Fruit fly (Drosophila melanogaster) whole organism, embryonic: ENCODE measurements around the gene Atg14.

Source experiments
- Aef1 ChIP-seq: fragments of 200-800 bp; sonication (Bioruptor generic); IDR thresholded peaks from 3 replicates; pipeline ENCODE4 v1.3.6; 2022; ENCODE audit warnings: missing biosample characterization, missing genetic modification characterization
- B-H2 ChIP-seq: fragments of 200-800 bp; sonication (Bioruptor generic); optimal IDR thresholded peaks from 2 replicates; lab custom pipeline; 2018; ENCODE audit warnings: missing biosample characterization, mild to moderate bottlenecking, missing genetic modification characterization
- CG10543 ChIP-seq: fragments of 200-800 bp; sonication (Bioruptor generic); optimal IDR thresholded peaks from 3 replicates; lab custom pipeline; 2017; ENCODE audit warnings: missing biosample characterization, mild to moderate bottlenecking, missing genetic modification characterization, moderate library complexity
- CG11456 ChIP-seq: fragments of 200-800 bp; sonication (Bioruptor generic); IDR thresholded peaks from 3 replicates; pipeline ENCODE4 v1.3.6; 2022; ENCODE audit warnings: missing biosample characterization, missing genetic modification characterization
- CG12299 ChIP-seq: fragments of 200-800 bp; sonication (Bioruptor generic); optimal IDR thresholded peaks from 2 replicates; lab custom pipeline; 2018; ENCODE audit warnings: missing biosample characterization, mild to moderate bottlenecking, missing genetic modification characterization
- CG13894 ChIP-seq: fragments of 200-800 bp; sonication (Bioruptor generic); optimal IDR thresholded peaks from 3 replicates; lab custom pipeline; 2018; ENCODE audit warnings: missing biosample characterization, mild to moderate bottlenecking, missing genetic modification characterization, moderate library complexity
- CG15479 ChIP-seq: fragments of 200-800 bp; sonication (Bioruptor generic); optimal IDR thresholded peaks from 3 replicates; lab custom pipeline; 2019; ENCODE audit warnings: missing biosample characterization, mild to moderate bottlenecking, missing genetic modification characterization, moderate library complexity
- CG16815 ChIP-seq: fragments of 200-800 bp; sonication (Bioruptor generic); optimal IDR thresholded peaks from 3 replicates; lab custom pipeline; 2017; ENCODE audit warnings: missing biosample characterization, mild to moderate bottlenecking, missing genetic modification characterization
- CG3281 ChIP-seq: fragments of 200-800 bp; sonication (Bioruptor generic); optimal IDR thresholded peaks from 3 replicates; lab custom pipeline; 2017; ENCODE audit warnings: missing biosample characterization, mild to moderate bottlenecking, missing genetic modification characterization
- CG6654 ChIP-seq: fragments of 200-800 bp; sonication (Bioruptor generic); optimal IDR thresholded peaks from 2 replicates; lab custom pipeline; 2017; ENCODE audit warnings: missing biosample characterization, mild to moderate bottlenecking, missing genetic modification characterization
- CG6765 ChIP-seq: fragments of 200-800 bp; sonication (Bioruptor generic); optimal IDR thresholded peaks from 3 replicates; lab custom pipeline; 2017; ENCODE audit warnings: missing biosample characterization, mild to moderate bottlenecking, missing genetic modification characterization
- CG6854 ChIP-seq: fragments of 200-800 bp; sonication (Bioruptor generic); optimal IDR thresholded peaks from 3 replicates; lab custom pipeline; 2017; ENCODE audit warnings: missing biosample characterization, mild to moderate bottlenecking, missing genetic modification characterization
- CG8359 ChIP-seq: fragments of 200-800 bp; sonication (Bioruptor generic); optimal IDR thresholded peaks from 2 replicates; lab custom pipeline; 2017; ENCODE audit warnings: missing biosample characterization, mild to moderate bottlenecking, missing genetic modification characterization, borderline replicate concordance
- CG8388 ChIP-seq: fragments of 200-800 bp; sonication (Bioruptor generic); optimal IDR thresholded peaks from 2 replicates; lab custom pipeline; 2019; ENCODE audit warnings: missing biosample characterization, mild to moderate bottlenecking, missing genetic modification characterization, moderate library complexity
- CHES-1-like ChIP-seq: fragments of 200-800 bp; sonication (Bioruptor generic); optimal IDR thresholded peaks from 2 replicates; lab custom pipeline; 2016; ENCODE audit warnings: missing biosample characterization, missing genetic modification characterization
- D ChIP-seq, 2 experiments: fragments of 200-800 bp in 1 of 2; fragments of >200 bp in 1 of 2; sonication (Bioruptor generic) in 1 of 2; optimal IDR thresholded peaks; 2 replicates in 1 of 2; 3 replicates in 1 of 2; lab custom pipeline; 2017; ENCODE audit warnings: mild to moderate bottlenecking in 1 of 2, missing biosample characterization in 1 of 2, missing genetic modification characterization in 1 of 2, missing genetic modification reagents in 1 of 2
- Dll ChIP-seq: fragments of 200-800 bp; sonication (Bioruptor generic); IDR thresholded peaks from 4 replicates; pipeline ENCODE4 v1.3.6; 2022; ENCODE audit warnings: missing biosample characterization, missing genetic modification characterization; ENCODE audit not compliant: partially characterized antibody
- Eip74EF ChIP-seq, 2 experiments: fragments of 200-800 bp in 1 of 2; fragments of >200 bp in 1 of 2; sonication (Bioruptor generic) in 1 of 2; optimal IDR thresholded peaks; 2 replicates each; lab custom pipeline; 2017 to 2019; ENCODE audit warnings: missing biosample characterization in 2 of 2, missing genetic modification characterization in 2 of 2, mild to moderate bottlenecking in 1 of 2, moderate library complexity in 1 of 2
- Ets65A ChIP-seq: fragments of 200-800 bp; sonication (Bioruptor generic); peaks from one replicate; lab custom pipeline; 2016; ENCODE audit warnings: missing biosample characterization, missing genetic modification characterization
- Fer2 ChIP-seq: fragments of 200-800 bp; sonication (Bioruptor generic); optimal IDR thresholded peaks from 2 replicates; lab custom pipeline; 2018; ENCODE audit warnings: missing biosample characterization, mild to moderate bottlenecking, missing genetic modification characterization, moderate library complexity
- H15 ChIP-seq: fragments of 200-800 bp; sonication (Bioruptor generic); IDR thresholded peaks from 3 replicates; pipeline ENCODE4 v1.3.6; 2022; ENCODE audit warnings: missing biosample characterization, missing genetic modification characterization
- Kr ChIP-seq: fragments of 200-800 bp; sonication (Bioruptor generic); optimal IDR thresholded peaks from 2 replicates; lab custom pipeline; 2017; ENCODE audit warnings: missing biosample characterization, mild to moderate bottlenecking, missing genetic modification characterization
- MBD-R2 ChIP-seq: fragments of 200-800 bp; sonication (Bioruptor generic); IDR thresholded peaks from 2 replicates; pipeline ENCODE4 v1.3.6; 2022; ENCODE audit warnings: missing biosample characterization, missing genetic modification characterization
- MTF-1 ChIP-seq: fragments of 200-800 bp; sonication (Bioruptor generic); optimal IDR thresholded peaks from 2 replicates; lab custom pipeline; 2018; ENCODE audit warnings: missing biosample characterization, mild to moderate bottlenecking, missing genetic modification characterization, borderline replicate concordance
- Mes4 ChIP-seq: fragments of 200-800 bp; sonication (Bioruptor generic); optimal IDR thresholded peaks from 2 replicates; lab custom pipeline; 2016; ENCODE audit warnings: missing biosample characterization, missing genetic modification characterization
- Mrtf ChIP-seq: fragments of 200-800 bp; sonication (Bioruptor generic); IDR thresholded peaks from 3 replicates; pipeline ENCODE4 v1.3.6; 2022; ENCODE audit warnings: missing biosample characterization, missing genetic modification characterization
- NC2α ChIP-seq: fragments of 200-800 bp; sonication (Bioruptor generic); optimal IDR thresholded peaks from 2 replicates; lab custom pipeline; 2016; ENCODE audit warnings: missing biosample characterization, missing genetic modification characterization
- Rfx ChIP-seq: fragments of 200-800 bp; sonication (Bioruptor generic); IDR thresholded peaks from 2 replicates; pipeline ENCODE4 v1.3.6; 2022; ENCODE audit warnings: missing biosample characterization, missing genetic modification characterization
- Usf ChIP-seq: fragments of 200-800 bp; sonication (Bioruptor generic); optimal IDR thresholded peaks from 2 replicates; lab custom pipeline; 2017; ENCODE audit warnings: missing genotype, missing biosample characterization, missing genetic modification characterization
- YL-1 ChIP-seq: fragments of 200-800 bp; sonication (Bioruptor generic); optimal IDR thresholded peaks from 3 replicates; lab custom pipeline; 2017; ENCODE audit warnings: missing biosample characterization, mild to moderate bottlenecking, missing genetic modification characterization
- amos ChIP-seq: fragments of 200-800 bp; sonication (Bioruptor generic); IDR thresholded peaks from 2 replicates; pipeline ENCODE4 v1.3.6; 2022; ENCODE audit warnings: missing biosample characterization, missing genetic modification characterization; ENCODE audit not compliant: partially characterized antibody
- bsh ChIP-seq, 2 experiments: fragments of 200-800 bp; sonication (Bioruptor generic); optimal IDR thresholded peaks; 2 replicates each; lab custom pipeline; 2017 to 2018; ENCODE audit warnings: mild to moderate bottlenecking in 2 of 2, missing biosample characterization in 2 of 2, missing genetic modification characterization in 2 of 2, moderate library complexity in 1 of 2
- chif ChIP-seq, 2 experiments: fragments of 200-800 bp; sonication (Bioruptor generic); optimal IDR thresholded peaks; 3 replicates each; lab custom pipeline; 2016; ENCODE audit warnings: missing biosample characterization in 2 of 2, missing genetic modification characterization in 2 of 2
- chn ChIP-seq: fragments of 200-800 bp; sonication (Bioruptor generic); optimal IDR thresholded peaks from 2 replicates; lab custom pipeline; 2016; ENCODE audit warnings: missing biosample characterization, missing genetic modification characterization
- ci ChIP-seq: fragments of 200-800 bp; sonication (Bioruptor generic); IDR thresholded peaks from 3 replicates; pipeline ENCODE4 v1.3.6; 2022; ENCODE audit warnings: missing biosample characterization, missing genetic modification characterization
- disco-r ChIP-seq: fragments of 200-800 bp; sonication (Bioruptor generic); optimal IDR thresholded peaks from 2 replicates; lab custom pipeline; 2016; ENCODE audit warnings: missing biosample characterization, missing genetic modification characterization
- en ChIP-seq: fragments of 200-800 bp; sonication (Bioruptor generic); optimal IDR thresholded peaks from 2 replicates; lab custom pipeline; 2016; ENCODE audit warnings: missing biosample characterization, missing genetic modification characterization
- fd3F ChIP-seq: fragments of 200-800 bp; sonication (Bioruptor generic); optimal IDR thresholded peaks from 2 replicates; lab custom pipeline; 2018; ENCODE audit warnings: missing biosample characterization, mild to moderate bottlenecking, missing genetic modification characterization, moderate library complexity
- fd96Cb ChIP-seq: fragments of 200-800 bp; sonication (Bioruptor generic); optimal IDR thresholded peaks from 2 replicates; lab custom pipeline; 2018; ENCODE audit warnings: missing biosample characterization, mild to moderate bottlenecking, missing genetic modification characterization, moderate library complexity
- fru ChIP-seq: fragments of >200 bp; optimal IDR thresholded peaks from 2 replicates; lab custom pipeline; 2017
- gcm ChIP-seq: fragments of 200-800 bp; sonication (Bioruptor generic); optimal IDR thresholded peaks from 2 replicates; lab custom pipeline; 2019; ENCODE audit warnings: missing biosample characterization, mild to moderate bottlenecking, missing genetic modification characterization, moderate library complexity
- gem ChIP-seq: fragments of 200-800 bp; sonication (Bioruptor generic); optimal IDR thresholded peaks from 2 replicates; lab custom pipeline; 2019; ENCODE audit warnings: missing biosample characterization, mild to moderate bottlenecking, missing genetic modification characterization, moderate library complexity
- hth ChIP-seq: fragments of >200 bp; optimal IDR thresholded peaks from 2 replicates; lab custom pipeline; 2017; ENCODE audit warnings: inconsistent platforms
- jumu ChIP-seq: fragments of 200-800 bp; sonication (Bioruptor generic); optimal IDR thresholded peaks from 3 replicates; lab custom pipeline; 2016; ENCODE audit warnings: missing biosample characterization, missing genetic modification characterization
- lilli ChIP-seq: fragments of 200-800 bp; sonication (Bioruptor generic); optimal IDR thresholded peaks from 3 replicates; lab custom pipeline; 2016; ENCODE audit warnings: missing biosample characterization, missing genetic modification characterization
- luna ChIP-seq: fragments of 200-800 bp; sonication (Bioruptor generic); optimal IDR thresholded peaks from 2 replicates; lab custom pipeline; 2016; ENCODE audit warnings: missing biosample characterization, missing genetic modification characterization
- nau ChIP-seq: fragments of 200-800 bp; sonication (Bioruptor generic); optimal IDR thresholded peaks from 3 replicates; lab custom pipeline; 2017; ENCODE audit warnings: missing biosample characterization, mild to moderate bottlenecking, missing genetic modification characterization, missing genetic modification reagents
- nerfin-1 ChIP-seq: fragments of 200-800 bp; sonication (Bioruptor generic); optimal IDR thresholded peaks from 3 replicates; lab custom pipeline; 2019; ENCODE audit warnings: missing biosample characterization, mild to moderate bottlenecking, missing genetic modification characterization, moderate library complexity
- repo ChIP-seq: fragments of 200-800 bp; sonication (Bioruptor generic); optimal IDR thresholded peaks from 2 replicates; lab custom pipeline; 2016; ENCODE audit warnings: missing biosample characterization, missing genetic modification characterization
- tx ChIP-seq: fragments of 200-800 bp; sonication (Bioruptor generic); optimal IDR thresholded peaks from 2 replicates; lab custom pipeline; 2016; ENCODE audit warnings: missing biosample characterization, missing genetic modification characterization

Gene Atg14

dm6 chr3R:29116167-29116725 lies at the start of gene Atg14 (continued):
- TF ChIP-seq Aef1 (GFP tag; lab: Robert Waterston, UW) (no peak), D (optimal IDR thresholded peaks at IDR 0.05; lab: Kevin White, UChicago) (no peak), D (GFP tag; optimal IDR thresholded peaks at IDR 0.05; lab: Kevin White, UChicago) (no peak), Usf (GFP tag; lab: Kevin White, UChicago) (no peak), CG16815 (GFP tag; lab: Kevin White, UChicago) (no peak), CG12299 (tag; lab: Kevin White, UChicago) (no peak), lilli (peak; percentile 22), gem (tag; lab: Kevin White, UChicago) (no peak), jumu (GFP tag; lab: Kevin White, UChicago) (no peak), disco-r (no peak), Mes4 (GFP tag; lab: Kevin White, UChicago) (no peak), Fer2 (no peak), en (no peak), CG15479 (GFP tag; lab: Kevin White, UChicago) (no peak), Ets65A (GFP tag; lab: Kevin White, UChicago) (peak; percentile 35), fru (lab: Kevin White, UChicago) (no peak), Eip74EF (GFP tag; optimal IDR thresholded peaks at IDR 0.05; lab: Kevin White, UChicago) (no peak), luna (GFP tag; lab: Kevin White, UChicago) (no peak), nerfin-1 (tag; lab: Kevin White, UChicago) (peak; percentile 10), tx (GFP tag; lab: Kevin White, UChicago) (no peak), CG13894 (tag; lab: Kevin White, UChicago) (no peak), NC2α (GFP tag; lab: Kevin White, UChicago) (no peak), CHES-1-like (peak; percentile 4), chn (GFP tag; lab: Kevin White, UChicago) (no peak), MBD-R2 (GFP tag; lab: Robert Waterston, UW) (peak; percentile 58), CG8388 (GFP tag; lab: Kevin White, UChicago) (no peak), CG3281 (GFP tag; lab: Kevin White, UChicago) (peak; percentile 18), nau (no peak), CG11456 (GFP tag; lab: Robert Waterston, UW) (no peak), CG6854 (no peak), CG10543 (no peak), Rfx (GFP tag; lab: Robert Waterston, UW) (peak; percentile 41; the same call in 1 of the 2 replicates), Kr (GFP tag; lab: Kevin White, UChicago) (no peak), gcm (GFP tag; lab: Kevin White, UChicago) (peak; percentile 4), H15 (GFP tag; lab: Robert Waterston, UW) (no peak), Mrtf (GFP tag; lab: Robert Waterston, UW) (no peak), CG6654 (GFP tag; lab: Kevin White, UChicago) (no peak), repo (GFP tag; lab: Kevin White, UChicago) (peak; percentile 19), chif (GFP tag; optimal IDR thresholded peaks at IDR 0.05; lab: Kevin White, UChicago) (no peak), CG8359 (GFP tag; lab: Kevin White, UChicago) (no peak), Dll (peak; percentile 92), YL-1 (GFP tag; lab: Kevin White, UChicago) (peak; percentile 81), MTF-1 (GFP tag; lab: Kevin White, UChicago) (no peak), bsh (GFP tag; optimal IDR thresholded peaks at IDR 0.05; lab: Kevin White, UChicago) (no peak), fd3F (GFP tag; lab: Kevin White, UChicago) (no peak), fd96Cb (tag; lab: Kevin White, UChicago) (no peak), hth (lab: Kevin White, UChicago) (no peak), B-H2 (GFP tag; lab: Kevin White, UChicago) (peak; percentile 86), amos (GFP tag; lab: Robert Waterston, UW) (peak; percentile 92), CG6765 (GFP tag; lab: Kevin White, UChicago) (no peak), ci (GFP tag; lab: Robert Waterston, UW) (no peak)
